Fruit fly (Drosophila melanogaster) whole organism, wandering third instar larva: ENCODE data around the gene Sidpn.

ENCODE experiments used
- Abd-B ChIP-seq: fragments of >200 bp; optimal IDR thresholded peaks from 2 replicates; lab custom pipeline; 2017; ENCODE audit warnings: missing biosample characterization, missing genetic modification characterization
- CG32264 ChIP-seq: fragments of 200-800 bp; sonication (Bioruptor generic); optimal IDR thresholded peaks from 2 replicates; lab custom pipeline; 2016; ENCODE audit warnings: missing biosample characterization, missing genetic modification characterization
- CG9705 ChIP-seq: fragments of 200-800 bp; sonication (Bioruptor generic); optimal IDR thresholded peaks from 2 replicates; lab custom pipeline; 2018; ENCODE audit warnings: missing biosample characterization, mild to moderate bottlenecking, missing genetic modification characterization
- CrebA ChIP-seq: fragments of 200-800 bp; sonication (Bioruptor generic); optimal IDR thresholded peaks from 2 replicates; lab custom pipeline; 2016; ENCODE audit warnings: missing biosample characterization, mild to moderate bottlenecking, missing genetic modification characterization, borderline replicate concordance
- Dfd ChIP-seq: fragments of >200 bp; optimal IDR thresholded peaks from 2 replicates; lab custom pipeline; 2017; ENCODE audit warnings: missing biosample characterization, missing genetic modification characterization
- Dif ChIP-seq: fragments of 200-275, 200-300 bp; sonication (Bioruptor generic); optimal IDR thresholded peaks from 2 replicates; lab custom pipeline; 2018; ENCODE audit warnings: missing biosample characterization, missing genetic modification characterization; ENCODE audit not compliant: partially characterized antibody
- GATAd ChIP-seq: sonication (Bioruptor generic); optimal IDR thresholded peaks from 2 replicates; lab custom pipeline; 2016; ENCODE audit warnings: missing biosample characterization, missing genetic modification characterization
- HLH106 ChIP-seq: fragments of 200-800 bp; optimal IDR thresholded peaks from 3 replicates; lab custom pipeline; 2019; ENCODE audit warnings: missing biosample characterization, mild to moderate bottlenecking, missing genetic modification characterization, moderate library complexity
- Hnf4 ChIP-seq: fragments of 200-800 bp; sonication (Bioruptor generic); optimal IDR thresholded peaks from 2 replicates; lab custom pipeline; 2016; ENCODE audit warnings: missing biosample characterization, mild to moderate bottlenecking, missing genetic modification characterization
- Hr78 ChIP-seq: fragments of >200 bp; optimal IDR thresholded peaks from 2 replicates; lab custom pipeline; 2017; ENCODE audit warnings: missing biosample characterization, missing genetic modification characterization
- Hr83 ChIP-seq: fragments of 200-300 bp; sonication (Bioruptor generic); optimal IDR thresholded peaks from 2 replicates; lab custom pipeline; 2016; ENCODE audit warnings: missing biosample characterization, mild to moderate bottlenecking, missing genetic modification characterization, moderate library complexity; ENCODE audit not compliant: poor library complexity, severe bottlenecking
- Jra ChIP-seq: sonication (Bioruptor generic); optimal IDR thresholded peaks from 2 replicates; lab custom pipeline; 2016; ENCODE audit warnings: missing biosample characterization, missing genetic modification characterization
- Mio ChIP-seq: sonication (Bioruptor generic); optimal IDR thresholded peaks from 2 replicates; lab custom pipeline; 2016; ENCODE audit warnings: missing biosample characterization, missing genetic modification characterization
- Myc ChIP-seq: fragments of >200 bp; optimal IDR thresholded peaks from 2 replicates; lab custom pipeline; 2017
- N ChIP-seq: fragments of >200 bp; optimal IDR thresholded peaks from 2 replicates; lab custom pipeline; 2018; ENCODE audit warnings: missing biosample characterization, missing external identifiers, missing genetic modification characterization
- OdsH ChIP-seq: fragments of 200-800 bp; sonication (Bioruptor generic); optimal IDR thresholded peaks from 2 replicates; lab custom pipeline; 2016; ENCODE audit warnings: missing biosample characterization, mild to moderate bottlenecking, missing genetic modification characterization
- Rel ChIP-seq, 2 experiments: fragments of 200-800 bp; sonication (Bioruptor generic) in 1 of 2; optimal IDR thresholded peaks; 2 replicates in 1 of 2; 3 replicates in 1 of 2; lab custom pipeline; 2016 to 2019; ENCODE audit warnings: mild to moderate bottlenecking in 2 of 2, missing biosample characterization in 2 of 2, missing genetic modification characterization in 2 of 2, moderate library complexity in 1 of 2
- Sp1 ChIP-seq: fragments of 200-800 bp; sonication (Bioruptor generic); optimal IDR thresholded peaks from 3 replicates; lab custom pipeline; 2019; ENCODE audit warnings: missing biosample characterization, mild to moderate bottlenecking, missing genetic modification characterization, moderate library complexity
- Vsx2 ChIP-seq: fragments of 200-300, 225-300 bp; sonication (Bioruptor generic); optimal IDR thresholded peaks from 2 replicates; lab custom pipeline; 2018; ENCODE audit warnings: missing biosample characterization, missing genetic modification characterization; ENCODE audit not compliant: partially characterized antibody
- br ChIP-seq: fragments of 200-800 bp; sonication (Bioruptor generic); optimal IDR thresholded peaks from 2 replicates; lab custom pipeline; 2016; ENCODE audit warnings: missing biosample characterization, missing genetic modification characterization
- brk ChIP-seq: fragments of 200-800 bp; sonication (Bioruptor generic); optimal IDR thresholded peaks from 2 replicates; lab custom pipeline; 2016; ENCODE audit warnings: missing biosample characterization, mild to moderate bottlenecking, missing genetic modification characterization
- dl ChIP-seq, 2 experiments: fragments of 175-275, 200-275 bp in 1 of 2; fragments of 200-275 bp in 1 of 2; sonication (Bioruptor generic); optimal IDR thresholded peaks; lab custom pipeline; 2018; ENCODE audit warnings: mild to moderate bottlenecking in 2 of 2, missing biosample characterization in 2 of 2, missing genetic modification characterization in 2 of 2, moderate library complexity in 2 of 2; ENCODE audit not compliant: partially characterized antibody in 2 of 2, insufficient read depth in 1 of 2
- dmrt93B ChIP-seq: fragments of 200-800 bp; sonication (Bioruptor generic); optimal IDR thresholded peaks from 2 replicates; lab custom pipeline; 2018; ENCODE audit warnings: missing biosample characterization, mild to moderate bottlenecking, missing genetic modification characterization
- dsf ChIP-seq: sonication (Bioruptor generic); optimal IDR thresholded peaks from 2 replicates; lab custom pipeline; 2016; ENCODE audit warnings: missing biosample characterization, missing genetic modification characterization, borderline replicate concordance
- ey ChIP-seq: fragments of 200-800 bp; sonication (Bioruptor generic); optimal IDR thresholded peaks from 2 replicates; lab custom pipeline; 2016; ENCODE audit warnings: missing biosample characterization, missing genetic modification characterization
- foxo ChIP-seq, 2 experiments: fragments of 200-800 bp; sonication (Bioruptor generic); optimal IDR thresholded peaks; 2 replicates in 1 of 2; 3 replicates in 1 of 2; lab custom pipeline; 2016 to 2017; ENCODE audit warnings: missing biosample characterization in 2 of 2, missing genetic modification characterization in 2 of 2
- fru ChIP-seq: fragments of 200-800 bp; sonication (Bioruptor generic); optimal IDR thresholded peaks from 3 replicates; lab custom pipeline; 2016; ENCODE audit warnings: missing biosample characterization, mild to moderate bottlenecking, missing genetic modification characterization
- h ChIP-seq: fragments of 200-800 bp; sonication (Bioruptor generic); optimal IDR thresholded peaks from 3 replicates; lab custom pipeline; 2016; ENCODE audit warnings: missing biosample characterization, mild to moderate bottlenecking, missing genetic modification characterization
- jim ChIP-seq: fragments of 175-275, 200-325 bp; sonication (Bioruptor generic); optimal IDR thresholded peaks from 2 replicates; lab custom pipeline; 2016; ENCODE audit warnings: missing biosample characterization, mild to moderate bottlenecking, missing genetic modification characterization
- lola ChIP-seq: fragments of >200 bp; optimal IDR thresholded peaks from 2 replicates; lab custom pipeline; 2017; ENCODE audit warnings: missing biosample characterization, missing genetic modification characterization
- pan ChIP-seq: fragments of >200 bp; optimal IDR thresholded peaks from 2 replicates; lab custom pipeline; 2017
- psq ChIP-seq: fragments of 200-800 bp; sonication (Bioruptor generic); optimal IDR thresholded peaks from 3 replicates; lab custom pipeline; 2017; ENCODE audit warnings: missing biosample characterization, mild to moderate bottlenecking, missing genetic modification characterization, moderate library complexity
- rgr ChIP-seq: fragments of 200-800 bp; sonication (Bioruptor generic); optimal IDR thresholded peaks from 3 replicates; lab custom pipeline; 2016; ENCODE audit warnings: missing biosample characterization, mild to moderate bottlenecking, missing genetic modification characterization
- sage ChIP-seq: fragments of 200-800 bp; sonication (Bioruptor generic); optimal IDR thresholded peaks from 2 replicates; lab custom pipeline; 2016; ENCODE audit warnings: missing biosample characterization, mild to moderate bottlenecking, missing genetic modification characterization
- sv ChIP-seq: fragments of 200-800 bp; sonication (Bioruptor generic); optimal IDR thresholded peaks from 3 replicates; lab custom pipeline; 2016; ENCODE audit warnings: missing biosample characterization, missing genetic modification characterization
- tai ChIP-seq: sonication (Bioruptor generic); optimal IDR thresholded peaks from 2 replicates; lab custom pipeline; 2016; ENCODE audit warnings: missing biosample characterization, missing genetic modification characterization
- usp ChIP-seq: fragments of >200 bp; optimal IDR thresholded peaks from 2 replicates; lab custom pipeline; 2017; ENCODE audit warnings: missing biosample characterization, missing genetic modification characterization
- woc ChIP-seq: sonication (Bioruptor generic); optimal IDR thresholded peaks from 2 replicates; lab custom pipeline; 2016; ENCODE audit warnings: missing biosample characterization, mild to moderate bottlenecking, missing genetic modification characterization

The Sidpn gene

dm6 chr2L:19009130-19009529 is 18.4 kb upstream of the Sidpn start, which contains the start of gene RpL30:
TSS of gene RpL30 (minus strand) at chr2L:19009306.
- TF ChIP-seq CrebA (GFP tag; lab: Kevin White, UChicago) (no peak), CG9705 (GFP tag; lab: Kevin White, UChicago) (peak; percentile 87), h (GFP tag; lab: Kevin White, UChicago) (peak; percentile 90), tai (no peak), Mio (GFP tag; lab: Kevin White, UChicago) (peak; percentile 71), Abd-B (GFP tag; lab: Kevin White, UChicago) (no peak), rgr (GFP tag; lab: Kevin White, UChicago) (peak; percentile 94), psq (GFP tag; lab: Kevin White, UChicago) (peak; percentile 56), woc (peak; percentile 51), dl (GFP tag; optimal IDR thresholded peaks at IDR 0.05; lab: Kevin White, UChicago; ENCODE audit: insufficient read depth in 1 of 2, partially characterized antibody in 2 of 2) (no peak), N (GFP tag; lab: Kevin White, UChicago) (no peak), Jra (GFP tag; lab: Kevin White, UChicago) (peak; percentile 71), GATAd (GFP tag; lab: Kevin White, UChicago) (no peak), CG32264 (GFP tag; lab: Kevin White, UChicago) (peak; percentile 68), Dfd (GFP tag; lab: Kevin White, UChicago) (no peak), OdsH (peak; percentile 82), ey (peak; percentile 54), dmrt93B (GFP tag; lab: Kevin White, UChicago) (peak; percentile 87), Hnf4 (GFP tag; lab: Kevin White, UChicago) (peak; percentile 81), HLH106 (tag; lab: Kevin White, UChicago) (peak; percentile 78), Hr78 (GFP tag; lab: Kevin White, UChicago) (no peak), Myc (peak; percentile 97), foxo (GFP tag; optimal IDR thresholded peaks at IDR 0.05; lab: Kevin White, UChicago) (peak; percentile 46 to 79), lola (GFP tag; lab: Kevin White, UChicago) (no peak), brk (GFP tag; lab: Kevin White, UChicago) (no peak), usp (GFP tag; lab: Kevin White, UChicago) (no peak), br (GFP tag; lab: Kevin White, UChicago) (peak; percentile 90), pan (lab: Kevin White, UChicago) (no peak), sage (GFP tag; lab: Kevin White, UChicago) (peak; percentile 33), Rel (GFP tag; optimal IDR thresholded peaks at IDR 0.05; lab: Kevin White, UChicago) (no peak), Rel (tag; optimal IDR thresholded peaks at IDR 0.05; lab: Kevin White, UChicago) (peak; percentile 78), jim (GFP tag; lab: Kevin White, UChicago) (no peak), sv (GFP tag; lab: Kevin White, UChicago) (peak; percentile 88), Vsx2 (no peak), Dif (GFP tag; lab: Kevin White, UChicago) (peak; percentile 49), dsf (GFP tag; lab: Kevin White, UChicago) (peak; percentile 22), Hr83 (GFP tag; lab: Kevin White, UChicago) (peak; percentile 85), Sp1 (GFP tag; lab: Kevin White, UChicago) (peak; percentile 92), fru (GFP tag; lab: Kevin White, UChicago) (peak; percentile 81)
- TF ChIP-seq, all 38 proteins: peak for 24

DNA sequence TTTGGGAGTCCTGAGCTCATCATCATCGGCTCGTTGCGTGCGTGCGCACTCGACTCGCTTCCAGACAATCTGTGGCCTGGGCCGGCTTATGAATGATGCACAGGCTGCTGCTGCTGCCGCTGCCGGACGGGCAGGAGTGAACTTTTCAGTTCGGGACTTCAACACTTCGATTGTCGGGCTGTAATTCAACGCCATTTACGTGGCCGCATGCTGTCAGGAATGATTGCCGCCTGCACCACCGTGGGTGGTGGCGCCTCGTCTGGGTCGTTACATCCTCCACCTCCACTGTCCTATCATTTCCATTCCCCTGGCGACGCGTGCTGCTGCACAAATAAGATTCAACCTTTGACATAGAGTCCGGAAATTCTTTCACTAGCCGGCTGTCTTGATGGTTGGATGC is 17.5 kb upstream of the Sidpn start:
- TF ChIP-seq Jra (GFP tag; lab: Kevin White, UChicago) (no peak), rgr (GFP tag; lab: Kevin White, UChicago) (no peak), Vsx2 (no peak), Dif (GFP tag; lab: Kevin White, UChicago) (no peak), foxo (GFP tag; optimal IDR thresholded peaks at IDR 0.05; lab: Kevin White, UChicago) (no peak), GATAd (GFP tag; lab: Kevin White, UChicago) (no peak), Hr78 (GFP tag; lab: Kevin White, UChicago) (no peak), Hr83 (GFP tag; lab: Kevin White, UChicago) (no peak), OdsH (no peak), fru (GFP tag; lab: Kevin White, UChicago) (no peak), Dfd (GFP tag; lab: Kevin White, UChicago) (no peak)
